Worm (Caenorhabditis elegans): ENCODE data around the gene T10B5.3.
"Not testable (repeated sequence)": the region's sequence is repeated elsewhere in the genome, so short reads cannot be mapped to it uniquely, and the experiment has no call there.

DNA sequence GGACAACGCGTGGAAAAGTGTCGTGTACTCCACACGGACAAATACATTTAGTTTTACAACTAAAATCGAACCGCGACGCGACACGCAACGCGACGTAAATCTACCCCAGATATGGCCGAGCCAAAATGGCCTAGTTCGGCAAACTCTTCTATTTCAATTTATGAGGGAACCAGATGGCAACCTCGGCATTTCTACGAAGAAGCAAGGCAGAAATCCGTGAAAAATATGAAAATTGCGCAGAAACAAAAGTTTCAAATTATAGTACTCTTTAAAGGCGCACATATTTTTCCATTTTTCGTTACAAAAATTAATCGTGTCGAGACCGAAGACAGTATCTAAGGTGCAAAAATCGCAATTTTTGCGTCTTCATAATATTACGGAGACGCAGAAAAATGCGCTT is 54.8 kb downstream of the T10B5.3 start, which contains the start of gene Y46H3A.5:
- not testable (repeated sequence) for TF ChIP-seq lin-11, ref-2, nhr-232, rnt-1, nfya-1, elt-2 (tag; optimal IDR thresholded peaks at IDR 0.05)

All from whole organism, late embryonic.